Worm (Caenorhabditis elegans) whole organism, early embryonic: Measurements from ENCODE around the gene M04B2.2.

ENCODE experiments used
- F13C5.2 ChIP-seq: sonication (generic microtip); optimal IDR thresholded peaks from 2 replicates; lab custom pipeline; 2017; ENCODE audit warnings: mild to moderate bottlenecking, missing genetic modification characterization, inconsistent platforms, missing compliant biosample characterization
- ama-1 ChIP-seq: fragments of 150-350 bp; optimal IDR thresholded peaks from 2 replicates; lab custom pipeline; 2014
- flt-1 ChIP-seq: fragments of 200-800 bp; sonication (Bioruptor generic); IDR thresholded peaks from 2 replicates; pipeline ENCODE4 v1.3.6; 2022; ENCODE audit warnings: missing genetic modification characterization, missing compliant biosample characterization

DNA sequence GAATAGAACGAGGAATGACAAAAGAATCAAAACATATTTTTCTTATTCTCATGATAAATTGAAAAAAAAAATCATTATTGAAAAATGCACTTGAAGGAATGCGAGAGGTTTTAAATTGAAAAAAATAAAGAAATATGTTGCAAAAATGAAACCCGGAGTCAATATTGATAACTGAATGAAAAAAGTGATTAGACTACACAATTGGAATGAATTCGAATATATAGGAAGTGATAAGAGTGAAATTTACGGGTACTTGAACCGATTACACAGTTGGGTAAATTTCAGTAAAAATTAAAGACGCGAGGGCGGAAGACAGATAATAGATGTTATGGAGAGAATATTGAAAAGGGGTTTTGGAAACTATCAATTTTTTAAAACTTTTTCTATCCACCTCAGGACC lies 38.8 kb upstream of the M04B2.2 start:
- no peak for TF ChIP-seq F13C5.2 (tag; lab: Kevin White, UChicago)
- no peak for TF ChIP-seq flt-1 (GFP tag; lab: Robert Waterston, UW)
- TF ChIP-seq ama-1 (lab: Kevin White, UChicago) = no peak
